Worm (Caenorhabditis elegans) whole organism, young adult: ENCODE measurements around the gene F14F8.14.

Experiments used
- F10E7.11 ChIP-seq: sonication (generic microtip); optimal IDR thresholded peaks from 2 replicates; lab custom pipeline; 2017; ENCODE audit warnings: mild to moderate bottlenecking, missing genetic modification characterization, moderate library complexity, missing compliant biosample characterization
- F37B4.10 ChIP-seq: fragments of 200-800 bp; sonication (Bioruptor generic); IDR thresholded peaks from 2 replicates; pipeline ENCODE4 v1.3.6; 2022; ENCODE audit warnings: missing genetic modification characterization, missing compliant biosample characterization
- F49E8.2 ChIP-seq: sonication (generic microtip); optimal IDR thresholded peaks from 3 replicates; lab custom pipeline; 2017; ENCODE audit warnings: missing genetic modification characterization, mild to moderate bottlenecking, missing compliant biosample characterization, antibody characterized with exemption, moderate library complexity; ENCODE audit not compliant: insufficient read depth
- F55B11.4 ChIP-seq: sonication (generic microtip); optimal IDR thresholded peaks from 2 replicates; lab custom pipeline; 2016; ENCODE audit warnings: missing compliant biosample characterization, missing genetic modification characterization, borderline replicate concordance; ENCODE audit not compliant: insufficient read depth
- F57C9.4 ChIP-seq: sonication (generic microtip); optimal IDR thresholded peaks from 2 replicates; lab custom pipeline; 2017; ENCODE audit warnings: mild to moderate bottlenecking, missing genetic modification characterization, missing compliant biosample characterization
- let-526 ChIP-seq: fragments of 200-800 bp; sonication (Bioruptor generic); IDR thresholded peaks from 2 replicates; pipeline ENCODE4 v1.3.6; 2022; ENCODE audit warnings: missing genetic modification reagents, missing genetic modification characterization, missing compliant biosample characterization
- lin-35 ChIP-seq, 3 experiments: fragments of 150-350 bp in 2 of 3; sonication (generic microtip) in 1 of 3; optimal IDR thresholded peaks; 2 replicates each; lab custom pipeline; 2014 to 2018; ENCODE audit warnings: missing biosample characterization in 3 of 3, missing genetic modification characterization in 3 of 3, missing genetic modification reagents in 3 of 3
- nhr-179 ChIP-seq: sonication (generic microtip); optimal IDR thresholded peaks from 2 replicates; lab custom pipeline; 2016; ENCODE audit warnings: mild to moderate bottlenecking, missing genetic modification characterization, missing compliant biosample characterization
- snpc-1.3 ChIP-seq: sonication (generic microtip); optimal IDR thresholded peaks from 2 replicates; lab custom pipeline; 2017; ENCODE audit warnings: missing genetic modification characterization, mild to moderate bottlenecking, missing compliant biosample characterization, antibody characterized with exemption, moderate library complexity, missing genotype, missing genetic modification reagents; ENCODE audit not compliant: insufficient read depth
- unc-62 ChIP-seq: fragments of 150-350 bp; optimal IDR thresholded peaks from 2 replicates; lab custom pipeline; 2014; ENCODE audit warnings: missing biosample characterization, missing genetic modification reagents, missing genetic modification characterization

- TF ChIP-seq F57C9.4 (tag; lab: Kevin White, UChicago), result no peak
- no peak for TF ChIP-seq F37B4.10 (GFP tag; lab: Robert Waterston, UW)
- no peak for TF ChIP-seq unc-62 (GFP tag; lab: Kevin White, UChicago)
- TF ChIP-seq let-526 (GFP tag; lab: Robert Waterston, UW), result no peak
- TF ChIP-seq F49E8.2 (tag; lab: Kevin White, UChicago), result no peak
- no peak for TF ChIP-seq lin-35 (GFP tag; optimal IDR thresholded peaks at IDR 0.05; lab: Kevin White, UChicago)
- no peak for TF ChIP-seq F10E7.11 (tag; lab: Kevin White, UChicago)
- TF ChIP-seq snpc-1.3 (tag; lab: Kevin White, UChicago), result no peak
- no peak for TF ChIP-seq nhr-179 (tag; lab: Kevin White, UChicago)
- TF ChIP-seq F55B11.4 (tag; lab: Kevin White, UChicago), result no peak
These were observed 30.6 kb upstream of the F14F8.14 start, which contains the start of gene srw-41 for ce11 chrV:16697178-16697577.
